Fruit fly (Drosophila melanogaster) whole organism, embryonic: ENCODE results near the gene zetaCOP.

Experiments used
- Ada2b ChIP-seq: fragments of 200-800 bp; sonication (Bioruptor generic); IDR thresholded peaks from 2 replicates; pipeline ENCODE4 v1.3.6; 2022; ENCODE audit warnings: missing biosample characterization, missing genetic modification characterization
- CG10321 ChIP-seq: fragments of 200-800 bp; sonication (Bioruptor generic); IDR thresholded peaks from 2 replicates; pipeline ENCODE4 v1.3.6; 2022; ENCODE audit warnings: missing biosample characterization, missing genetic modification characterization
- CG11247 ChIP-seq: fragments of 200-800 bp; sonication (Bioruptor generic); IDR thresholded peaks from 2 replicates; pipeline ENCODE4 v1.3.6; 2022; ENCODE audit warnings: missing biosample characterization, missing genetic modification characterization
- CG11398 ChIP-seq: fragments of 200-800 bp; sonication (Bioruptor generic); optimal IDR thresholded peaks from 2 replicates; lab custom pipeline; 2016; ENCODE audit warnings: missing biosample characterization, missing genetic modification characterization
- CG11723 ChIP-seq: fragments of 200-800 bp; sonication (Bioruptor generic); optimal IDR thresholded peaks from 2 replicates; lab custom pipeline; 2017; ENCODE audit warnings: missing biosample characterization, mild to moderate bottlenecking, missing genetic modification characterization
- CG12942 ChIP-seq: fragments of 200-800 bp; sonication (Bioruptor generic); optimal IDR thresholded peaks from 3 replicates; lab custom pipeline; 2016; ENCODE audit warnings: missing biosample characterization, missing genetic modification characterization
- CG14667 ChIP-seq: fragments of 200-800 bp; sonication (Bioruptor generic); IDR thresholded peaks from 2 replicates; pipeline ENCODE4 v1.3.6; 2022; ENCODE audit warnings: missing biosample characterization, missing genetic modification characterization
- CG17359 ChIP-seq: fragments of 200-800 bp; sonication (Bioruptor generic); optimal IDR thresholded peaks from 3 replicates; lab custom pipeline; 2018; ENCODE audit warnings: missing biosample characterization, mild to moderate bottlenecking, missing genetic modification characterization, moderate library complexity
- CG18011 ChIP-seq: fragments of 200-800 bp; sonication (Bioruptor generic); optimal IDR thresholded peaks from 2 replicates; lab custom pipeline; 2017; ENCODE audit warnings: missing biosample characterization, missing genetic modification characterization, mild to moderate bottlenecking, moderate library complexity, missing genotype
- CG18476 ChIP-seq: fragments of 200-800 bp; sonication (Bioruptor generic); optimal IDR thresholded peaks from 2 replicates; lab custom pipeline; 2016; ENCODE audit warnings: missing biosample characterization, mild to moderate bottlenecking, missing genetic modification characterization
- CG2202 ChIP-seq: fragments of 200-800 bp; sonication (Bioruptor generic); optimal IDR thresholded peaks from 2 replicates; lab custom pipeline; 2018; ENCODE audit warnings: missing biosample characterization, mild to moderate bottlenecking, missing genetic modification characterization
- CG31388 ChIP-seq: fragments of 200-800 bp; sonication (Bioruptor generic); optimal IDR thresholded peaks from 2 replicates; lab custom pipeline; 2016; ENCODE audit warnings: missing biosample characterization, missing genetic modification characterization
- CG32767 ChIP-seq: fragments of 200-800 bp; sonication (Bioruptor generic); IDR thresholded peaks from 2 replicates; pipeline ENCODE4 v1.3.6; 2022; ENCODE audit warnings: missing biosample characterization, missing genetic modification characterization
- CG3726 ChIP-seq: fragments of 200-800 bp; sonication (Bioruptor generic); IDR thresholded peaks from 3 replicates; pipeline ENCODE4, ENCODE4 v1.3.6; 2022; ENCODE audit warnings: missing biosample characterization, missing genetic modification characterization
- CG4820 ChIP-seq: fragments of 200-800 bp; sonication (Bioruptor generic); optimal IDR thresholded peaks from 3 replicates; lab custom pipeline; 2016; ENCODE audit warnings: missing biosample characterization, missing genetic modification characterization
- CG5180 ChIP-seq: fragments of 200-800 bp; sonication (Bioruptor generic); optimal IDR thresholded peaks from 3 replicates; lab custom pipeline; 2017; ENCODE audit warnings: missing biosample characterization, missing genetic modification characterization, mild to moderate bottlenecking, moderate library complexity, missing genetic modification reagents
- CG7271 ChIP-seq: fragments of 200-800 bp; sonication (Bioruptor generic); optimal IDR thresholded peaks from 2 replicates; lab custom pipeline; 2018; ENCODE audit warnings: missing biosample characterization, mild to moderate bottlenecking, missing genetic modification characterization, moderate library complexity
- CG8924 ChIP-seq: fragments of 200-800 bp; optimal IDR thresholded peaks from 3 replicates; lab custom pipeline; 2019; ENCODE audit warnings: missing biosample characterization, mild to moderate bottlenecking, missing genetic modification characterization, moderate library complexity
- CG9609 ChIP-seq: fragments of 200-800 bp; sonication (Bioruptor generic); optimal IDR thresholded peaks from 3 replicates; lab custom pipeline; 2016; ENCODE audit warnings: missing biosample characterization, missing genetic modification characterization
- Dll ChIP-seq: fragments of 200-800 bp; sonication (Bioruptor generic); IDR thresholded peaks from 4 replicates; pipeline ENCODE4 v1.3.6; 2022; ENCODE audit warnings: missing biosample characterization, missing genetic modification characterization; ENCODE audit not compliant: partially characterized antibody
- ERR ChIP-seq: fragments of 200-800 bp; sonication (Bioruptor generic); optimal IDR thresholded peaks from 2 replicates; lab custom pipeline; 2016; ENCODE audit warnings: missing biosample characterization, missing genetic modification characterization
- HLHmδ ChIP-seq: fragments of 200-800 bp; sonication (Bioruptor generic); optimal IDR thresholded peaks from 2 replicates; lab custom pipeline; 2018; ENCODE audit warnings: missing biosample characterization, mild to moderate bottlenecking, missing genetic modification characterization, moderate library complexity
- Kr ChIP-seq: fragments of 200-800 bp; sonication (Bioruptor generic); optimal IDR thresholded peaks from 2 replicates; lab custom pipeline; 2017; ENCODE audit warnings: missing biosample characterization, mild to moderate bottlenecking, missing genetic modification characterization
- Lhr ChIP-seq: fragments of 200-800 bp; sonication (Bioruptor generic); optimal IDR thresholded peaks from 3 replicates; lab custom pipeline; 2017; ENCODE audit warnings: mild to moderate bottlenecking, missing biosample characterization, missing genetic modification reagents, missing genetic modification characterization
- MTF-1 ChIP-seq: fragments of 200-800 bp; sonication (Bioruptor generic); optimal IDR thresholded peaks from 2 replicates; lab custom pipeline; 2018; ENCODE audit warnings: missing biosample characterization, mild to moderate bottlenecking, missing genetic modification characterization, borderline replicate concordance
- Med ChIP-seq: fragments of 200-800 bp; sonication (Bioruptor generic); peaks from one replicate; lab custom pipeline; 2016; ENCODE audit warnings: missing biosample characterization, missing genetic modification characterization, mild to moderate bottlenecking, inconsistent platforms, moderate library complexity
- NC2β ChIP-seq: fragments of 200-800 bp; sonication (Bioruptor generic); optimal IDR thresholded peaks from 2 replicates; lab custom pipeline; 2016; ENCODE audit warnings: missing biosample characterization, missing genetic modification characterization
- NK7.1 ChIP-seq: fragments of 200-800 bp; sonication (Bioruptor generic); optimal IDR thresholded peaks from 3 replicates; lab custom pipeline; 2016; ENCODE audit warnings: missing biosample characterization, missing genetic modification characterization
- Trl ChIP-seq, 3 experiments: fragments of >200 bp in 2 of 3; fragments of 200-800 bp in 1 of 3; sonication (Bioruptor generic) in 1 of 3; optimal IDR thresholded peaks; 2 replicates in 1 of 3; 3 replicates in 2 of 3; lab custom pipeline; 2016 to 2017; ENCODE audit warnings: missing biosample characterization in 1 of 3, missing genetic modification characterization in 1 of 3
- ase ChIP-seq: fragments of 200-800 bp; sonication (Bioruptor generic); IDR thresholded peaks from 3 replicates; pipeline ENCODE4 v1.3.6; 2022; ENCODE audit warnings: missing biosample characterization, missing genetic modification characterization
- chif ChIP-seq, 2 experiments: fragments of 200-800 bp; sonication (Bioruptor generic); optimal IDR thresholded peaks; 3 replicates each; lab custom pipeline; 2016; ENCODE audit warnings: missing biosample characterization in 2 of 2, missing genetic modification characterization in 2 of 2
- cwo ChIP-seq: fragments of 200-800 bp; sonication (Bioruptor generic); optimal IDR thresholded peaks from 3 replicates; lab custom pipeline; 2017; ENCODE audit warnings: missing biosample characterization, missing genetic modification characterization, mild to moderate bottlenecking, moderate library complexity, missing genetic modification reagents
- dati ChIP-seq: fragments of 200-800 bp; sonication (Bioruptor generic); IDR thresholded peaks from 2 replicates; pipeline ENCODE4 v1.3.6; 2022; ENCODE audit warnings: missing biosample characterization, missing genetic modification characterization
- disco-r ChIP-seq: fragments of 200-800 bp; sonication (Bioruptor generic); optimal IDR thresholded peaks from 2 replicates; lab custom pipeline; 2016; ENCODE audit warnings: missing biosample characterization, missing genetic modification characterization
- dysf ChIP-seq: fragments of 200-800 bp; sonication (Bioruptor generic); IDR thresholded peaks from 3 replicates; pipeline ENCODE4 v1.3.6; 2022; ENCODE audit warnings: missing biosample characterization, missing genetic modification characterization
- fu2 ChIP-seq: fragments of 200-800 bp; sonication (Bioruptor generic); optimal IDR thresholded peaks from 2 replicates; lab custom pipeline; 2016; ENCODE audit warnings: missing biosample characterization, missing genetic modification characterization
- gem ChIP-seq: fragments of 200-800 bp; sonication (Bioruptor generic); optimal IDR thresholded peaks from 2 replicates; lab custom pipeline; 2019; ENCODE audit warnings: missing biosample characterization, mild to moderate bottlenecking, missing genetic modification characterization, moderate library complexity
- gsb-n ChIP-seq: fragments of 200-800 bp; sonication (Bioruptor generic); optimal IDR thresholded peaks from 3 replicates; lab custom pipeline; 2018; ENCODE audit warnings: missing biosample characterization, mild to moderate bottlenecking, missing genetic modification characterization
- lilli ChIP-seq: fragments of 200-800 bp; sonication (Bioruptor generic); optimal IDR thresholded peaks from 3 replicates; lab custom pipeline; 2016; ENCODE audit warnings: missing biosample characterization, missing genetic modification characterization
- pan ChIP-seq, 4 experiments: fragments of >200 bp in 3 of 4; fragments of 200-800 bp in 1 of 4; sonication (Bioruptor generic) in 1 of 4; optimal IDR thresholded peaks in 3 of 4; IDR thresholded peaks in 1 of 4; 2 replicates each; pipeline versions ENCODE4 v1.3.6 to Lab custom; 2017 to 2022; ENCODE audit warnings: missing biosample characterization in 2 of 4, missing genetic modification characterization in 2 of 4, mixed read lengths in 1 of 4
- pum ChIP-seq: fragments of 200-800 bp; sonication (Bioruptor generic); optimal IDR thresholded peaks from 2 replicates; lab custom pipeline; 2016; ENCODE audit warnings: missing biosample characterization, missing genetic modification characterization
- salm ChIP-seq: fragments of 200-800 bp; sonication (Bioruptor generic); optimal IDR thresholded peaks from 2 replicates; lab custom pipeline; 2018; ENCODE audit warnings: missing biosample characterization, mild to moderate bottlenecking, missing genetic modification characterization
- sens ChIP-seq: fragments of 200-800 bp; sonication (Bioruptor generic); peaks from one replicate; lab custom pipeline; 2016; ENCODE audit warnings: missing biosample characterization, missing genetic modification characterization
- seq ChIP-seq: fragments of 200-800 bp; sonication (Bioruptor generic); IDR thresholded peaks from 2 replicates; pipeline ENCODE4 v1.3.6; 2022; ENCODE audit warnings: missing biosample characterization, missing genetic modification characterization
- tap ChIP-seq: fragments of 200-800 bp; optimal IDR thresholded peaks from 3 replicates; lab custom pipeline; 2019; ENCODE audit warnings: missing biosample characterization, mild to moderate bottlenecking, missing genetic modification characterization, moderate library complexity
- twi ChIP-seq: fragments of 200-800 bp; optimal IDR thresholded peaks from 2 replicates; lab custom pipeline; 2019; ENCODE audit warnings: missing biosample characterization, mild to moderate bottlenecking, missing genetic modification characterization, moderate library complexity
- wor ChIP-seq: fragments of 200-800 bp; sonication (Bioruptor generic); IDR thresholded peaks from 2 replicates; pipeline ENCODE4 v1.3.6; 2022; ENCODE audit warnings: missing biosample characterization, missing genetic modification characterization
- zen2 ChIP-seq: fragments of 200-800 bp; sonication (Bioruptor generic); IDR thresholded peaks from 3 replicates; pipeline ENCODE4 v1.3.6; 2022; ENCODE audit warnings: missing biosample characterization, missing genetic modification characterization; ENCODE audit not compliant: partially characterized antibody
- zf30C ChIP-seq: fragments of 200-800 bp; sonication (Bioruptor generic); optimal IDR thresholded peaks from 3 replicates; lab custom pipeline; 2018; ENCODE audit warnings: missing biosample characterization, mild to moderate bottlenecking, missing genetic modification characterization

zetaCOP gene

dm6 chr3L:16647578-16648113 is 25.7 kb downstream of the zetaCOP start, which contains the start of gene Abl (continued):
- TF ChIP-seq CG9609 (GFP tag; lab: Kevin White, UChicago) = peak; percentile 67
- no peak for TF ChIP-seq Trl (optimal IDR thresholded peaks at IDR 0.05; lab: Kevin White, UChicago)
- TF ChIP-seq Trl (GFP tag; optimal IDR thresholded peaks at IDR 0.05; lab: Kevin White, UChicago) = peak; percentile 87
- no peak for TF ChIP-seq twi (tag; lab: Kevin White, UChicago)
- TF ChIP-seq CG11247 (GFP tag; lab: Robert Waterston, UW) = peak; percentile 63
- TF ChIP-seq CG17359 (tag; lab: Kevin White, UChicago) = peak; percentile 49
- TF ChIP-seq cwo (GFP tag; lab: Kevin White, UChicago) = peak; percentile 45
- TF ChIP-seq CG12942 (GFP tag; lab: Kevin White, UChicago) = peak; percentile 51
- TF ChIP-seq pan (optimal IDR thresholded peaks at IDR 0.05; lab: Kevin White, UChicago) = no peak
- peak in 1 of 2 experiments; percentile 37 for TF ChIP-seq pan (GFP tag; optimal IDR thresholded peaks at IDR 0.05 in 1 of 2, IDR thresholded peaks at IDR 0.05 in 1 of 2)
- peak; percentile 1 for TF ChIP-seq CG18011 (GFP tag; lab: Kevin White, UChicago)
- TF ChIP-seq CG7271 (tag; lab: Kevin White, UChicago) = no peak
- no peak for TF ChIP-seq dati (GFP tag; lab: Robert Waterston, UW)
- peak; percentile 81 for TF ChIP-seq Dll (GFP tag; lab: Robert Waterston, UW)
- peak; percentile 16 for TF ChIP-seq disco-r (GFP tag; lab: Kevin White, UChicago)
- TF ChIP-seq CG3726 (GFP tag; lab: Robert Waterston, UW) = no peak
- peak; percentile 98 for TF ChIP-seq Lhr (GFP tag; lab: Kevin White, UChicago)
- TF ChIP-seq lilli (GFP tag; lab: Kevin White, UChicago) = peak; percentile 68
- peak; percentile 35 for TF ChIP-seq gem (tag; lab: Kevin White, UChicago)
- TF ChIP-seq CG11723 (GFP tag; lab: Kevin White, UChicago) = no peak
- TF ChIP-seq Med (GFP tag; lab: Kevin White, UChicago) = peak; percentile 98
- TF ChIP-seq ERR (GFP tag; lab: Kevin White, UChicago) = peak; percentile 90
- 0 out of 3 replicates have a peak, but pooled peaks have one; percentile 34 for TF ChIP-seq zen2 (GFP tag; lab: Robert Waterston, UW)
- TF ChIP-seq CG8924 (tag; lab: Kevin White, UChicago) = peak; percentile 47
- peak; percentile 42 for TF ChIP-seq salm (tag; lab: Kevin White, UChicago)
- TF ChIP-seq Kr = no peak
- TF ChIP-seq CG10321 (GFP tag; lab: Robert Waterston, UW) = no peak
- TF ChIP-seq CG18476 (GFP tag; lab: Kevin White, UChicago) = peak; percentile 33
- no peak for TF ChIP-seq zf30C (GFP tag; lab: Kevin White, UChicago)
- no peak for TF ChIP-seq wor (GFP tag; lab: Robert Waterston, UW)
- peak; percentile 76 for TF ChIP-seq fu2
- peak; percentile 60 for TF ChIP-seq NK7.1 (GFP tag; lab: Kevin White, UChicago)
- peak; percentile 67 for TF ChIP-seq NC2β
- peak; percentile 91 for TF ChIP-seq sens (GFP tag; lab: Kevin White, UChicago)
- no peak for TF ChIP-seq ase (GFP tag; lab: Robert Waterston, UW)
- TF ChIP-seq CG2202 (tag; lab: Kevin White, UChicago) = no peak
- no peak for TF ChIP-seq CG31388
- no peak for TF ChIP-seq Ada2b (GFP tag; lab: Robert Waterston, UW)
- peak; percentile 31 for TF ChIP-seq CG4820 (GFP tag; lab: Kevin White, UChicago)
- TF ChIP-seq HLHmδ = peak; percentile 86
- peak; percentile 45; the same call in 2 of the 3 replicates for TF ChIP-seq dysf
- TF ChIP-seq CG11398 (GFP tag; lab: Kevin White, UChicago) = peak; percentile 22
- peak; percentile 41 for TF ChIP-seq tap (tag; lab: Kevin White, UChicago)
- peak; percentile 62 for TF ChIP-seq pum (GFP tag; lab: Kevin White, UChicago)
- TF ChIP-seq CG14667 (GFP tag; lab: Robert Waterston, UW) = no peak
- TF ChIP-seq CG32767 = peak; percentile 43; the same call in 1 of the 2 replicates
- TF ChIP-seq seq (GFP tag; lab: Robert Waterston, UW) = peak; percentile 53; the same call in 1 of the 2 replicates
- TF ChIP-seq chif (GFP tag; optimal IDR thresholded peaks at IDR 0.05; lab: Kevin White, UChicago) = peak; percentile 73 to 75
- TF ChIP-seq MTF-1 (GFP tag; lab: Kevin White, UChicago) = peak; percentile 16
- TF ChIP-seq gsb-n = peak; percentile 75
- no peak for TF ChIP-seq CG5180 (GFP tag; lab: Kevin White, UChicago)
